Worm (Caenorhabditis elegans): ENCODE results near the gene F07C3.3.

ce11 chrV:9224981-9225380 lies 7.2 kb downstream of the F07C3.3 start:
- TF ChIP-seq ama-1 (optimal IDR thresholded peaks at IDR 0.05) (no peak), sea-1 (GFP tag; conservative IDR thresholded peaks at IDR 0.05) (no peak), ets-7 (tag; optimal IDR thresholded peaks at IDR 0.05) (no peak), ceh-36 (tag; optimal IDR thresholded peaks at IDR 0.05) (no peak), scrt-1 (GFP tag; IDR thresholded peaks at IDR 0.05) (no peak), flt-1 (GFP tag; IDR thresholded peaks at IDR 0.05) (no peak), hnd-1 (tag; optimal IDR thresholded peaks at IDR 0.05) (no peak), pes-1 (GFP tag; IDR thresholded peaks at IDR 0.05) (no peak), hmg-4 (GFP tag; optimal IDR thresholded peaks at IDR 0.05) (no peak), tbx-37 (GFP tag; conservative IDR thresholded peaks at IDR 0.05) (no peak), tbx-11 (GFP tag; IDR thresholded peaks at IDR 0.05) (no peak), aly-1 (tag; optimal IDR thresholded peaks at IDR 0.05) (no peak), hmbx-1 (tag; optimal IDR thresholded peaks at IDR 0.05) (no peak)
